Fruit fly (Drosophila melanogaster) whole organism, prepupa: Measurements from ENCODE around the gene U2af38.

Source experiments
- CG10631 ChIP-seq: fragments of 200-800 bp; sonication (Bioruptor generic); optimal IDR thresholded peaks from 2 replicates; lab custom pipeline; 2016; ENCODE audit warnings: missing biosample characterization, missing genetic modification characterization
- CG11294 ChIP-seq: fragments of 200-800 bp; sonication (Bioruptor generic); IDR thresholded peaks from 2 replicates; pipeline ENCODE4 v1.3.6; 2022; ENCODE audit warnings: missing biosample characterization, missing genetic modification characterization
- CG15336 ChIP-seq: fragments of 200-800 bp; sonication (Bioruptor generic); IDR thresholded peaks from 2 replicates; pipeline ENCODE4 v1.3.6; 2022; ENCODE audit warnings: missing biosample characterization, missing genetic modification characterization
- CG16779 ChIP-seq: fragments of 200-800 bp; sonication (Bioruptor generic); optimal IDR thresholded peaks from 3 replicates; lab custom pipeline; 2017; ENCODE audit warnings: missing biosample characterization, mild to moderate bottlenecking, missing genetic modification characterization
- CG31627 ChIP-seq: fragments of 200-800 bp; sonication (Bioruptor generic); optimal IDR thresholded peaks from 3 replicates; lab custom pipeline; 2016; ENCODE audit warnings: missing biosample characterization, missing genetic modification characterization
- CG3919 ChIP-seq: fragments of 200-800 bp; sonication (Bioruptor generic); optimal IDR thresholded peaks from 3 replicates; lab custom pipeline; 2016; ENCODE audit warnings: missing biosample characterization, missing genetic modification characterization
- CG6163 ChIP-seq: fragments of 200-800 bp; sonication (Bioruptor generic); IDR thresholded peaks from 3 replicates; pipeline ENCODE4 v1.3.6; 2022; ENCODE audit warnings: missing biosample characterization, missing genetic modification characterization
- CG6792 ChIP-seq: fragments of 200-800 bp; sonication (Bioruptor generic); optimal IDR thresholded peaks from 3 replicates; lab custom pipeline; 2016; ENCODE audit warnings: missing biosample characterization, missing genetic modification characterization
- CG6808 ChIP-seq: fragments of 200-800 bp; sonication (Bioruptor generic); optimal IDR thresholded peaks from 3 replicates; lab custom pipeline; 2017; ENCODE audit warnings: missing biosample characterization, missing genetic modification characterization, mild to moderate bottlenecking, moderate library complexity, missing genetic modification reagents
- CG6854 ChIP-seq: fragments of 200-800 bp; sonication (Bioruptor generic); optimal IDR thresholded peaks from 2 replicates; lab custom pipeline; 2017; ENCODE audit warnings: missing biosample characterization, mild to moderate bottlenecking, missing genetic modification characterization
- CG7368 ChIP-seq: fragments of 200-800 bp; sonication (Bioruptor generic); optimal IDR thresholded peaks from 3 replicates; lab custom pipeline; 2016; ENCODE audit warnings: missing biosample characterization, missing genetic modification characterization
- CG8119 ChIP-seq: fragments of 200-800 bp; sonication (Bioruptor generic); IDR thresholded peaks from 3 replicates; pipeline ENCODE4 v1.3.6; 2022; ENCODE audit warnings: missing biosample characterization, missing genetic modification characterization
- CG8319 ChIP-seq: fragments of 200-800 bp; sonication (Bioruptor generic); optimal IDR thresholded peaks from 3 replicates; lab custom pipeline; 2016; ENCODE audit warnings: missing biosample characterization, missing genetic modification characterization
- Eip78C ChIP-seq: fragments of 200-800 bp; sonication (Bioruptor generic); peaks from one replicate; lab custom pipeline; 2016; ENCODE audit warnings: missing biosample characterization, missing genetic modification characterization
- Eip93F ChIP-seq: fragments of 200-800 bp; sonication (Bioruptor generic); optimal IDR thresholded peaks from 2 replicates; lab custom pipeline; 2016; ENCODE audit warnings: missing biosample characterization, mild to moderate bottlenecking, missing genetic modification characterization
- Gug ChIP-seq: fragments of 200-800 bp; sonication (Bioruptor generic); IDR thresholded peaks from 2 replicates; pipeline ENCODE4 v1.3.6; 2022; ENCODE audit warnings: missing biosample characterization, missing genetic modification characterization
- Hr39 ChIP-seq: fragments of 200-800 bp; sonication (Bioruptor generic); optimal IDR thresholded peaks from 2 replicates; lab custom pipeline; 2016; ENCODE audit warnings: missing biosample characterization, missing genetic modification characterization
- Lpt ChIP-seq: fragments of 200-800 bp; sonication (Bioruptor generic); optimal IDR thresholded peaks from 3 replicates; lab custom pipeline; 2016; ENCODE audit warnings: missing biosample characterization, missing genetic modification characterization
- Met ChIP-seq: fragments of 200-800 bp; sonication (Bioruptor generic); optimal IDR thresholded peaks from 3 replicates; lab custom pipeline; 2016; ENCODE audit warnings: missing biosample characterization, missing genetic modification characterization
- Sox102F ChIP-seq: fragments of 200-800 bp; sonication (Bioruptor generic); optimal IDR thresholded peaks from 2 replicates; lab custom pipeline; 2016; ENCODE audit warnings: missing biosample characterization, mild to moderate bottlenecking, missing genetic modification characterization
- Sox14 ChIP-seq: fragments of 200-800 bp; sonication (Bioruptor generic); optimal IDR thresholded peaks from 3 replicates; lab custom pipeline; 2016; ENCODE audit warnings: missing biosample characterization, missing genetic modification characterization
- Sox15 ChIP-seq: fragments of 200-800 bp; sonication (Bioruptor generic); optimal IDR thresholded peaks from 3 replicates; lab custom pipeline; 2016; ENCODE audit warnings: missing biosample characterization, missing genetic modification characterization
- achi ChIP-seq: fragments of 200-800 bp; sonication (Bioruptor generic); optimal IDR thresholded peaks from 3 replicates; lab custom pipeline; 2016; ENCODE audit warnings: missing biosample characterization, missing genetic modification characterization
- dsx ChIP-seq: fragments of 200-800 bp; optimal IDR thresholded peaks from 3 replicates; lab custom pipeline; 2019; ENCODE audit warnings: missing biosample characterization, mild to moderate bottlenecking, missing genetic modification characterization, moderate library complexity; ENCODE audit not compliant: poor library complexity, severe bottlenecking
- eg ChIP-seq: fragments of 200-800 bp; sonication (Bioruptor generic); IDR thresholded peaks from 3 replicates; pipeline ENCODE4 v1.3.6; 2022; ENCODE audit warnings: missing biosample characterization, missing genetic modification characterization
- esn ChIP-seq: fragments of 200-800 bp; sonication (Bioruptor generic); optimal IDR thresholded peaks from 2 replicates; lab custom pipeline; 2016; ENCODE audit warnings: missing biosample characterization, mild to moderate bottlenecking, missing genetic modification characterization, moderate library complexity
- fd59A ChIP-seq: fragments of 200-800 bp; sonication (Bioruptor generic); optimal IDR thresholded peaks from 2 replicates; lab custom pipeline; 2017; ENCODE audit warnings: missing biosample characterization, mild to moderate bottlenecking, missing genetic modification characterization, missing genetic modification reagents
- fd85E ChIP-seq: fragments of 200-800 bp; sonication (Bioruptor generic); optimal IDR thresholded peaks from 3 replicates; lab custom pipeline; 2016; ENCODE audit warnings: missing biosample characterization, missing genetic modification characterization
- fkh ChIP-seq: fragments of 200-800 bp; sonication (Bioruptor generic); optimal IDR thresholded peaks from 3 replicates; lab custom pipeline; 2017; ENCODE audit warnings: missing biosample characterization, mild to moderate bottlenecking, missing genetic modification characterization, moderate library complexity
- lz ChIP-seq: fragments of 200-800 bp; sonication (Bioruptor generic); optimal IDR thresholded peaks from 3 replicates; lab custom pipeline; 2016; ENCODE audit warnings: missing biosample characterization, missing genetic modification characterization
- pdm3 ChIP-seq: fragments of 200-800 bp; sonication (Bioruptor generic); optimal IDR thresholded peaks from 3 replicates; lab custom pipeline; 2016; ENCODE audit warnings: missing biosample characterization, missing genetic modification characterization
- salr ChIP-seq, 2 experiments: fragments of 200-800 bp; sonication (Bioruptor generic); optimal IDR thresholded peaks; 3 replicates each; lab custom pipeline; 2016 to 2018; ENCODE audit warnings: missing biosample characterization in 2 of 2, missing genetic modification characterization in 2 of 2, mild to moderate bottlenecking in 1 of 2
- ss ChIP-seq, 2 experiments: fragments of 200-800 bp; sonication (Bioruptor generic); optimal IDR thresholded peaks; 2 replicates in 1 of 2; 3 replicates in 1 of 2; lab custom pipeline; 2017 to 2018; ENCODE audit warnings: mild to moderate bottlenecking in 2 of 2, missing biosample characterization in 2 of 2, missing genetic modification characterization in 2 of 2, moderate library complexity in 1 of 2
- svp ChIP-seq: fragments of 200-800 bp; sonication (Bioruptor generic); peaks from one replicate; lab custom pipeline; 2016; ENCODE audit warnings: missing biosample characterization, missing genetic modification characterization
- vri ChIP-seq: fragments of 200-800 bp; sonication (Bioruptor generic); optimal IDR thresholded peaks from 3 replicates; lab custom pipeline; 2016; ENCODE audit warnings: missing biosample characterization, mild to moderate bottlenecking, missing genetic modification characterization

U2af38 gene

dm6 chr2L:305646-306045 lies 11.2 kb upstream of the U2af38 start, which contains the start of gene Plc21C (continued):
- no peak for TF ChIP-seq Gug (GFP tag; lab: Robert Waterston, UW)
- TF ChIP-seq CG8119 (GFP tag; lab: Robert Waterston, UW) = no peak
- TF ChIP-seq CG6854 (GFP tag; lab: Kevin White, UChicago) = no peak
- TF ChIP-seq achi (GFP tag; lab: Kevin White, UChicago) = no peak
- TF ChIP-seq CG6792 = no peak
- no peak for TF ChIP-seq CG7368
- TF ChIP-seq CG3919 (GFP tag; lab: Kevin White, UChicago) = peak; percentile 37
- peak; percentile 29 for TF ChIP-seq dsx (GFP tag; lab: Kevin White, UChicago)
- no peak for TF ChIP-seq CG8319 (GFP tag; lab: Kevin White, UChicago)
- TF ChIP-seq fd59A (GFP tag; lab: Kevin White, UChicago) = no peak
- no peak for TF ChIP-seq CG11294 (GFP tag; lab: Robert Waterston, UW)
- no peak for TF ChIP-seq vri
- peak; percentile 91 for TF ChIP-seq CG6808 (GFP tag; lab: Kevin White, UChicago)
- peak; percentile 43 for TF ChIP-seq lz
- TF ChIP-seq salr (GFP tag; optimal IDR thresholded peaks at IDR 0.05; lab: Kevin White, UChicago) = no peak
- peak; percentile 34 for TF ChIP-seq CG16779 (tag; lab: Kevin White, UChicago)
- TF ChIP-seq, all 60 proteins: peak for 27

dm6 chr2L:305198-305597 lies 10.7 kb upstream of the U2af38 start:
- TF ChIP-seq vri = no peak
- TF ChIP-seq eg = no peak
- TF ChIP-seq esn (GFP tag; lab: Kevin White, UChicago) = no peak
- TF ChIP-seq CG16779 (tag; lab: Kevin White, UChicago) = no peak
- TF ChIP-seq fd85E = no peak
- no peak for TF ChIP-seq CG31627 (GFP tag; lab: Kevin White, UChicago)
- TF ChIP-seq Hr39 (GFP tag; lab: Kevin White, UChicago) = no peak
- no peak for TF ChIP-seq CG6792
- no peak for TF ChIP-seq pdm3 (GFP tag; lab: Kevin White, UChicago)

DNA sequence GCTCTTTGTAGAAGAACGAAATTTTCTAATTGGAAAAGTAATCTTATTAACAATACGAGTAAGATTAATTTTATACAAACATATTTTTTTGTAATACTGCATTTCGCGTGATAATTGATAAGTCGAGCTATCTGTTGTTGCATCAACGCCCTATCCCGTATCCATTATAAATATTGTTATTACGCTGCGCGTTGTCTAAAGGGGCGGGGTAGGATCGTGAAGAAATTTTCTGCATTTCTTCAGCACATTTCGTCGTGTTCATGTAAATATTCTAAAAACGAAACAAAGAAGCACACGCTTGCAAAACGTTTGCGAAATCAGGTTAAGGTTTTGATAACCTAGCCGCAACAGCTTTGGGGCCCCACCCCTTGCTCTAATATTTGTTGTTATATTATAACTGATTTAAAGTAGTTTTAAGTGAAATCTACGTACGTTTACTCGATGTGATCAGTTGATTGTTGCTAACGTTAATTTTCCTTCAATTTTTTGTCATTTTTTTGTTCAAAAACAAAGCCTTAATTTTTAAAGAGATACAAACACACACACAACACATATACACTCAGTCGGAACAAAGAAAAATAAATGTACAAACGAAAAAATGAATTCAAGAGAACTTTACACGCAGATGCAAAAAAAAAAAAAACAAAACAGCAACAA lies 9.0 kb upstream of the U2af38 start:
- peak; percentile 51 for TF ChIP-seq vri
- peak; percentile 25 for TF ChIP-seq Eip78C (GFP tag; lab: Kevin White, UChicago)
- no peak for TF ChIP-seq CG6163
- TF ChIP-seq svp (GFP tag; lab: Kevin White, UChicago) = peak; percentile 55
- peak; percentile 48 for TF ChIP-seq Eip93F (GFP tag; lab: Kevin White, UChicago)
- TF ChIP-seq, all 60 proteins: peak for 4

- TF ChIP-seq svp (GFP tag; lab: Kevin White, UChicago) = peak; percentile 92
- no peak for TF ChIP-seq Gug (GFP tag; lab: Robert Waterston, UW)
- TF ChIP-seq Sox102F = no peak
- no peak for TF ChIP-seq salr (GFP tag; optimal IDR thresholded peaks at IDR 0.05; lab: Kevin White, UChicago)
- peak; percentile 60 for TF ChIP-seq Sox14 (GFP tag; lab: Kevin White, UChicago)
- TF ChIP-seq Eip93F (GFP tag; lab: Kevin White, UChicago) = peak; percentile 80
- TF ChIP-seq eg = no peak
- TF ChIP-seq Lpt (GFP tag; lab: Kevin White, UChicago) = no peak
- TF ChIP-seq vri = peak; percentile 91
- TF ChIP-seq Sox15 (GFP tag; lab: Kevin White, UChicago) = no peak
- TF ChIP-seq CG10631 (GFP tag; lab: Kevin White, UChicago) = no peak
- no peak for TF ChIP-seq achi (GFP tag; lab: Kevin White, UChicago)
- no peak for TF ChIP-seq CG6163
- TF ChIP-seq CG15336 = no peak
- no peak for TF ChIP-seq Met (GFP tag; lab: Kevin White, UChicago)
- no peak for TF ChIP-seq ss (GFP tag; optimal IDR thresholded peaks at IDR 0.05; lab: Kevin White, UChicago)
- TF ChIP-seq fkh (GFP tag; lab: Kevin White, UChicago) = no peak
Measured at dm6 chr2L:300877-301706, 6.6 kb upstream of the U2af38 start.
